Worm (Caenorhabditis elegans) whole organism, L2 larva: ENCODE measurements around the gene eif-3.L.

Source experiments
- C34F6.9 ChIP-seq: fragments of 150-350 bp; optimal IDR thresholded peaks from 2 replicates; lab custom pipeline; 2014; ENCODE audit warnings: missing biosample characterization, missing genetic modification characterization
- F13H6.1 ChIP-seq: sonication (generic microtip); optimal IDR thresholded peaks from 2 replicates; lab custom pipeline; 2016; ENCODE audit warnings: missing genetic modification characterization, missing compliant biosample characterization
- R02D3.7 ChIP-seq: fragments of 150-350 bp; optimal IDR thresholded peaks from 2 replicates; lab custom pipeline; 2014; ENCODE audit warnings: missing biosample characterization, missing genetic modification characterization
- ZK546.5 ChIP-seq: sonication (generic microtip); optimal IDR thresholded peaks from 2 replicates; lab custom pipeline; 2017; ENCODE audit warnings: missing biosample characterization, missing genetic modification characterization
- alr-1 ChIP-seq: fragments of 150-350 bp; optimal IDR thresholded peaks from 2 replicates; lab custom pipeline; 2014; ENCODE audit warnings: missing biosample characterization, missing genetic modification characterization
- aly-2 ChIP-seq: fragments of 150-350 bp; optimal IDR thresholded peaks from 2 replicates; lab custom pipeline; 2014; ENCODE audit warnings: missing biosample characterization, missing genetic modification characterization
- blmp-1 ChIP-seq: sonication (generic microtip); optimal IDR thresholded peaks from 2 replicates; lab custom pipeline; 2017; ENCODE audit warnings: missing genetic modification characterization, mild to moderate bottlenecking, missing compliant biosample characterization, antibody characterized with exemption, moderate library complexity; ENCODE audit not compliant: insufficient read depth
- ceh-82 ChIP-seq: fragments of 150-350 bp; optimal IDR thresholded peaks from 2 replicates; lab custom pipeline; 2014; ENCODE audit warnings: missing biosample characterization, missing genetic modification characterization
- crh-2 ChIP-seq: sonication (generic microtip); optimal IDR thresholded peaks from 2 replicates; lab custom pipeline; 2017; ENCODE audit warnings: missing biosample characterization, missing genetic modification characterization
- egl-27 ChIP-seq: sonication (generic microtip); optimal IDR thresholded peaks from 3 replicates; lab custom pipeline; 2017; ENCODE audit warnings: missing biosample characterization, missing genetic modification reagents, missing genetic modification characterization
- elt-3 ChIP-seq: sonication (generic microtip); optimal IDR thresholded peaks from 2 replicates; lab custom pipeline; 2017; ENCODE audit warnings: missing biosample characterization, missing genetic modification characterization
- fos-1 ChIP-seq: fragments of 150-350 bp; optimal IDR thresholded peaks from 2 replicates; lab custom pipeline; 2014; ENCODE audit warnings: missing biosample characterization, missing genetic modification characterization
- gmeb-1 ChIP-seq: fragments of 150-350 bp; optimal IDR thresholded peaks from 2 replicates; lab custom pipeline; 2014; ENCODE audit warnings: missing biosample characterization, missing genetic modification characterization
- lin-13 ChIP-seq: fragments of 150-350 bp; optimal IDR thresholded peaks from 2 replicates; lab custom pipeline; 2014; ENCODE audit warnings: missing biosample characterization, missing genetic modification reagents, missing genetic modification characterization
- lin-39 ChIP-seq: fragments of 150-350 bp; optimal IDR thresholded peaks from 2 replicates; lab custom pipeline; 2014; ENCODE audit warnings: missing biosample characterization, missing genetic modification reagents, missing genetic modification characterization
- mab-5 ChIP-seq: fragments of 150-350 bp; optimal IDR thresholded peaks from 2 replicates; lab custom pipeline; 2014; ENCODE audit warnings: missing biosample characterization, missing genetic modification characterization
- mbf-1 ChIP-seq: sonication (generic microtip); optimal IDR thresholded peaks from 2 replicates; lab custom pipeline; 2017; ENCODE audit warnings: missing biosample characterization, missing genetic modification characterization
- mdl-1 ChIP-seq, 2 experiments: fragments of 150-350 bp in 1 of 2; sonication (generic microtip) in 1 of 2; optimal IDR thresholded peaks; 2 replicates each; lab custom pipeline; 2017; ENCODE audit warnings: missing biosample characterization in 2 of 2, missing genetic modification characterization in 2 of 2
- nhr-10 ChIP-seq: sonication (generic microtip); optimal IDR thresholded peaks from 2 replicates; lab custom pipeline; 2017; ENCODE audit warnings: missing biosample characterization, missing genetic modification characterization
- nhr-129 ChIP-seq: fragments of 150-350 bp; optimal IDR thresholded peaks from 2 replicates; lab custom pipeline; 2014; ENCODE audit warnings: missing biosample characterization, missing genetic modification characterization
- nhr-21 ChIP-seq: fragments of 150-350 bp; optimal IDR thresholded peaks from 2 replicates; lab custom pipeline; 2014; ENCODE audit warnings: missing biosample characterization, missing genetic modification characterization
- nhr-237 ChIP-seq: fragments of 150-350 bp; optimal IDR thresholded peaks from 2 replicates; lab custom pipeline; 2014; ENCODE audit warnings: missing biosample characterization, missing genetic modification characterization
- nhr-6 ChIP-seq: fragments of 150-350 bp; optimal IDR thresholded peaks from 2 replicates; lab custom pipeline; 2014; ENCODE audit warnings: missing biosample characterization, missing genetic modification characterization
- nhr-77 ChIP-seq: fragments of 150-350 bp; optimal IDR thresholded peaks from 2 replicates; lab custom pipeline; 2014; ENCODE audit warnings: missing biosample characterization, missing genetic modification characterization
- sem-4 ChIP-seq: fragments of 150-350 bp; optimal IDR thresholded peaks from 2 replicates; lab custom pipeline; 2014; ENCODE audit warnings: missing biosample characterization, missing genetic modification reagents, missing genetic modification characterization
- skn-1 ChIP-seq: sonication (generic microtip); optimal IDR thresholded peaks from 2 replicates; lab custom pipeline; 2017; ENCODE audit warnings: missing biosample characterization, missing genetic modification characterization
- sma-9 ChIP-seq, 2 experiments: fragments of 150-350 bp in 1 of 2; sonication (generic microtip) in 1 of 2; optimal IDR thresholded peaks; 2 replicates each; lab custom pipeline; 2014 to 2016; ENCODE audit warnings: missing genetic modification characterization in 2 of 2, mild to moderate bottlenecking in 1 of 2, missing biosample characterization in 1 of 2, missing compliant biosample characterization in 1 of 2, missing genetic modification reagents in 1 of 2, moderate library complexity in 1 of 2
- snpc-4 ChIP-seq: fragments of 150-350 bp; optimal IDR thresholded peaks from 2 replicates; lab custom pipeline; 2014; ENCODE audit warnings: missing biosample characterization, missing genetic modification characterization
- unc-55 ChIP-seq: fragments of 150-350 bp; sonication (generic microtip); optimal IDR thresholded peaks from 3 replicates; lab custom pipeline; 2014; ENCODE audit warnings: missing biosample characterization, missing genetic modification reagents, missing genetic modification characterization
- unc-62 ChIP-seq: fragments of 150-350 bp; optimal IDR thresholded peaks from 2 replicates; lab custom pipeline; 2014; ENCODE audit warnings: missing biosample characterization, missing genetic modification reagents, missing genetic modification characterization
- ztf-1 ChIP-seq: fragments of 200-800 bp; sonication (Bioruptor generic); conservative IDR thresholded peaks from 2 replicates; pipeline ENCODE4 v1.3.6; 2022; ENCODE audit warnings: missing genetic modification characterization, missing compliant biosample characterization
- ztf-11 ChIP-seq: sonication (generic microtip); optimal IDR thresholded peaks from 2 replicates; lab custom pipeline; 2017; ENCODE audit warnings: missing biosample characterization, missing genetic modification characterization

Gene eif-3.L

ce11 chrII:5593377-5593932 is 28.8 kb downstream of the eif-3.L start, which contains the start of gene cdc-14 (continued):
- TF ChIP-seq ztf-1 (GFP tag; lab: Robert Waterston, UW) (no peak), blmp-1 (peak; percentile 73), nhr-77 (tag; lab: Kevin White, UChicago) (no peak), nhr-129 (tag; lab: Kevin White, UChicago) (peak; percentile 94), lin-39 (tag; lab: Kevin White, UChicago) (no peak), R02D3.7 (tag; lab: Kevin White, UChicago) (no peak), nhr-21 (peak; percentile 41), mab-5 (tag; lab: Kevin White, UChicago) (peak; percentile 35), crh-2 (tag; lab: Kevin White, UChicago) (peak; percentile 77), mdl-1 (tag; optimal IDR thresholded peaks at IDR 0.05; lab: Kevin White, UChicago) (peak in 1 of 2 experiments; percentile 16), nhr-6 (tag; lab: Kevin White, UChicago) (peak; percentile 87), ZK546.5 (tag; lab: Kevin White, UChicago) (no peak), unc-62 (GFP tag; lab: Kevin White, UChicago) (no peak)
- TF ChIP-seq, all 48 proteins: peak for 24

ce11 chrII:5592857-5593256 is 29.4 kb downstream of the eif-3.L start:
- TF ChIP-seq nhr-10: no peak
- TF ChIP-seq sem-4 (tag; lab: Kevin White, UChicago): no peak
- no peak for TF ChIP-seq skn-1 (tag; lab: Kevin White, UChicago)
- TF ChIP-seq nhr-237: no peak
- TF ChIP-seq nhr-21: no peak
- no peak for TF ChIP-seq mab-5 (tag; lab: Kevin White, UChicago)
- TF ChIP-seq ztf-11 (tag; lab: Kevin White, UChicago): no peak
- no peak for TF ChIP-seq aly-2 (tag; lab: Kevin White, UChicago)
- no peak for TF ChIP-seq lin-39 (tag; lab: Kevin White, UChicago)
- no peak for TF ChIP-seq R02D3.7 (tag; lab: Kevin White, UChicago)
- TF ChIP-seq unc-55 (GFP tag; lab: Kevin White, UChicago): no peak
- no peak for TF ChIP-seq ceh-82 (tag; lab: Kevin White, UChicago)
- TF ChIP-seq, all 48 proteins: peak for 0

- no peak for TF ChIP-seq sem-4 (tag; lab: Kevin White, UChicago)
Observed at ce11 chrII:5591558-5591957, 30.7 kb downstream of the eif-3.L start.

ce11 chrII:5589690-5590089 is 32.6 kb downstream of the eif-3.L start, which contains the start of gene C17G10.13:
C17G10.13 (minus strand) TSS chrII:5589790.
- TF ChIP-seq nhr-129 (tag; lab: Kevin White, UChicago): no peak
- no peak for TF ChIP-seq snpc-4 (tag; lab: Kevin White, UChicago)
- TF ChIP-seq lin-13: no peak
- no peak for TF ChIP-seq ztf-1 (GFP tag; lab: Robert Waterston, UW)
- TF ChIP-seq mbf-1 (tag; lab: Kevin White, UChicago): no peak
- TF ChIP-seq sma-9 (GFP tag; optimal IDR thresholded peaks at IDR 0.05; lab: Kevin White, UChicago): no peak
- no peak for TF ChIP-seq sma-9 (tag; optimal IDR thresholded peaks at IDR 0.05; lab: Kevin White, UChicago)
- TF ChIP-seq egl-27 (tag; lab: Kevin White, UChicago): no peak

ce11 chrII:5587794-5588193 is 34.5 kb downstream of the eif-3.L start:
- TF ChIP-seq crh-2 (tag; lab: Kevin White, UChicago): no peak
- no peak for TF ChIP-seq elt-3 (tag; lab: Kevin White, UChicago)
- no peak for TF ChIP-seq nhr-237
- no peak for TF ChIP-seq lin-13
- TF ChIP-seq alr-1 (tag; lab: Kevin White, UChicago): no peak
- TF ChIP-seq nhr-129 (tag; lab: Kevin White, UChicago): no peak

- TF ChIP-seq sma-9 (GFP tag; optimal IDR thresholded peaks at IDR 0.05; lab: Kevin White, UChicago) (peak; percentile 78), sma-9 (tag; optimal IDR thresholded peaks at IDR 0.05; lab: Kevin White, UChicago) (no peak), crh-2 (tag; lab: Kevin White, UChicago) (peak; percentile 67), C34F6.9 (no peak), F13H6.1 (tag; lab: Kevin White, UChicago) (peak; percentile 52), nhr-6 (tag; lab: Kevin White, UChicago) (no peak), gmeb-1 (peak; percentile 32), skn-1 (tag; lab: Kevin White, UChicago) (peak; percentile 58), fos-1 (tag; lab: Kevin White, UChicago) (peak; percentile 97)
Observed at ce11 chrII:5585788-5586187, 36.5 kb downstream of the eif-3.L start, which contains the start of gene lys-8. lys-8 (plus strand) TSS chrII:5586178.
